Worm (Caenorhabditis elegans): ENCODE data around the gene aakg-5.

DNA sequence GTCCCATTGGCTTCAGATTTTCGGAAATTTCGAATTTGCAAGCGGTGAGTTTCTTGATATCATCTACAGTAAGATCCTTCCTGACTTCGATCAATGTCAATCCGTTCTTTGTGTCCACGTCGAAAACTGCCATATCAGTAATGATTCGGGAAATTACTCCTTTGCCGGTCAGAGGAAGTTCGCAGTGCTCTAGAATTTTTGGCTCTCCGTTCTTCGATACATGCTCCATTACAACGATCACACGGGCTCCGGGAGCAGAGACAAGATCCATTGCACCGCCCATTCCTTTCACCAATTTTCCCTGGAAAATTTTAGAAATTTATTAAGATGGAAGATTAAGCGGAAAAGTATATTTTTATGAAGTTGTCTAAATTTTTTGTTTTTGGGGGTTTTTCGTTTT is 40.4 kb downstream of the aakg-5 start:
- TF ChIP-seq ets-7 (tag; optimal IDR thresholded peaks at IDR 0.05) (no peak), ama-1 (optimal IDR thresholded peaks at IDR 0.05) (no peak)

Measured in whole organism, early embryonic.